Fruit fly (Drosophila melanogaster): ENCODE data around the gene lost.

The lost gene

dm6 chr3R:4403706-4404392, 973 bp downstream of the lost start (continued):
- TF ChIP-seq Ptx1 (GFP tag; IDR thresholded peaks at IDR 0.05) = no peak
- TF ChIP-seq CG34224 (GFP tag; IDR thresholded peaks at IDR 0.05; ENCODE audit: partially characterized antibody) = no peak
- TF ChIP-seq Hr78 (GFP tag; optimal IDR thresholded peaks at IDR 0.05) = no peak
- no peak for TF ChIP-seq CG10654 (GFP tag; optimal IDR thresholded peaks at IDR 0.05)
- TF ChIP-seq Neu2 (GFP tag; optimal IDR thresholded peaks at IDR 0.05; ENCODE audit: borderline replicate concordance) = no peak
- no peak for TF ChIP-seq CG9727 (GFP tag; optimal IDR thresholded peaks at IDR 0.05)
- no peak for TF ChIP-seq emc (GFP tag; optimal IDR thresholded peaks at IDR 0.05)
- no peak for TF ChIP-seq CG17361 (GFP tag; IDR thresholded peaks at IDR 0.05)
- peak; percentile 4 for TF ChIP-seq CG10147 (GFP tag; optimal IDR thresholded peaks at IDR 0.05)
- peak; percentile 35 for TF ChIP-seq cwo (GFP tag; optimal IDR thresholded peaks at IDR 0.05)
- no peak for TF ChIP-seq Gug (GFP tag; IDR thresholded peaks at IDR 0.05)
- TF ChIP-seq Camta (GFP tag; optimal IDR thresholded peaks at IDR 0.05) = no peak
- no peak for TF ChIP-seq bcd (GFP tag; optimal IDR thresholded peaks at IDR 0.05)
- no peak for TF ChIP-seq eyg (GFP tag; optimal IDR thresholded peaks at IDR 0.05)
- TF ChIP-seq CG8359 (GFP tag; optimal IDR thresholded peaks at IDR 0.05; ENCODE audit: borderline replicate concordance) = no peak
- no peak for TF ChIP-seq Doc2 (GFP tag; IDR thresholded peaks at IDR 0.05)
- no peak for TF ChIP-seq YL-1 (GFP tag; optimal IDR thresholded peaks at IDR 0.05)
- TF ChIP-seq CG15601 (tag; optimal IDR thresholded peaks at IDR 0.05) = no peak
- TF ChIP-seq CG6683 (GFP tag; optimal IDR thresholded peaks at IDR 0.05) = no peak
- no peak for TF ChIP-seq CG11560 (tag; IDR thresholded peaks at IDR 0.05)
- TF ChIP-seq E2f2 (GFP tag; IDR thresholded peaks at IDR 0.05) = 0 out of 2 replicates have a peak, but pooled peaks have one; percentile 4
- TF ChIP-seq Usf (GFP tag; optimal IDR thresholded peaks at IDR 0.05) = no peak
- peak; percentile 22; the same call in 1 of the 2 replicates for TF ChIP-seq CG32532 (GFP tag; IDR thresholded peaks at IDR 0.05)
- TF ChIP-seq CG2129 (GFP tag; IDR thresholded peaks at IDR 0.05; ENCODE audit: partially characterized antibody) = no peak
- no peak for TF ChIP-seq lbe (GFP tag; optimal IDR thresholded peaks at IDR 0.05)
- TF ChIP-seq CG7372 (GFP tag; IDR thresholded peaks at IDR 0.05) = no peak
- TF ChIP-seq fru (optimal IDR thresholded peaks at IDR 0.05) = no peak
- no peak for TF ChIP-seq Mad (GFP tag; optimal IDR thresholded peaks at IDR 0.05)
- TF ChIP-seq gfzf (GFP tag; optimal IDR thresholded peaks at IDR 0.05) = no peak
- TF ChIP-seq CG14965 (GFP tag; optimal IDR thresholded peaks at IDR 0.05; ENCODE audit: borderline replicate concordance) = no peak
- TF ChIP-seq grn (GFP tag; optimal IDR thresholded peaks at IDR 0.05) = peak; percentile 66
- TF ChIP-seq dati (GFP tag; IDR thresholded peaks at IDR 0.05) = no peak
- no peak for TF ChIP-seq az2 (GFP tag; optimal IDR thresholded peaks at IDR 0.05)
- TF ChIP-seq Trl (optimal IDR thresholded peaks at IDR 0.05) = no peak
- TF ChIP-seq Trl (GFP tag; optimal IDR thresholded peaks at IDR 0.05) = no peak
- no peak for TF ChIP-seq zf30C (GFP tag; optimal IDR thresholded peaks at IDR 0.05)
- no peak for TF ChIP-seq CG4360 (GFP tag; IDR thresholded peaks at IDR 0.05)
- TF ChIP-seq mam (GFP tag; optimal IDR thresholded peaks at IDR 0.05) = no peak
- no peak for TF ChIP-seq CG4328 (GFP tag; optimal IDR thresholded peaks at IDR 0.05)

- TF ChIP-seq Ets65A (GFP tag) = no peak
- TF ChIP-seq Sox102F (GFP tag; optimal IDR thresholded peaks at IDR 0.05) = no peak
- TF ChIP-seq croc (GFP tag; conservative IDR thresholded peaks at IDR 0.05) = no peak
- no peak for TF ChIP-seq sr (GFP tag; IDR thresholded peaks at IDR 0.05)
- TF ChIP-seq CG17385 (GFP tag; optimal IDR thresholded peaks at IDR 0.05) = no peak
- no peak for TF ChIP-seq z (GFP tag; IDR thresholded peaks at IDR 0.05)
- TF ChIP-seq Rx (GFP tag; IDR thresholded peaks at IDR 0.05) = no peak
- no peak for TF ChIP-seq Chrac-16 (GFP tag; optimal IDR thresholded peaks at IDR 0.05)
- TF ChIP-seq sim (GFP tag; IDR thresholded peaks at IDR 0.05) = no peak
- no peak for TF ChIP-seq CG9817 (tag; optimal IDR thresholded peaks at IDR 0.05)
- no peak for TF ChIP-seq CG3065 (GFP tag; optimal IDR thresholded peaks at IDR 0.05)
- no peak for TF ChIP-seq Deaf1 (tag; optimal IDR thresholded peaks at IDR 0.05)
- TF ChIP-seq CG6689 (GFP tag; IDR thresholded peaks at IDR 0.05) = no peak
- no peak for TF ChIP-seq disco-r (GFP tag; optimal IDR thresholded peaks at IDR 0.05)
- no peak for TF ChIP-seq psq (GFP tag; optimal IDR thresholded peaks at IDR 0.05)
Measured at dm6 chr3R:4407325-4407724, 4.4 kb downstream of the lost start.

All from whole organism, embryonic.